Worm (Caenorhabditis elegans): Measurements from ENCODE around the gene dbl-1.

Gene dbl-1

ce11 chrV:6780676-6781075 lies 22.7 kb downstream of the dbl-1 start:
- TF ChIP-seq ceh-13 (GFP tag; optimal IDR thresholded peaks at IDR 0.05) (no peak), hmg-4 (GFP tag; optimal IDR thresholded peaks at IDR 0.05) (no peak), sea-1 (GFP tag; conservative IDR thresholded peaks at IDR 0.05) (no peak), aly-1 (tag; optimal IDR thresholded peaks at IDR 0.05) (no peak), scrt-1 (GFP tag; IDR thresholded peaks at IDR 0.05) (no peak), ama-1 (optimal IDR thresholded peaks at IDR 0.05) (no peak), F13C5.2 (tag; optimal IDR thresholded peaks at IDR 0.05) (no peak), tbx-37 (GFP tag; conservative IDR thresholded peaks at IDR 0.05) (no peak), ets-7 (tag; optimal IDR thresholded peaks at IDR 0.05) (no peak), hnd-1 (tag; optimal IDR thresholded peaks at IDR 0.05) (no peak), hmbx-1 (tag; optimal IDR thresholded peaks at IDR 0.05) (no peak), pes-1 (GFP tag; IDR thresholded peaks at IDR 0.05) (no peak), B0310.2 (tag; optimal IDR thresholded peaks at IDR 0.05) (no peak), ceh-36 (tag; optimal IDR thresholded peaks at IDR 0.05) (no peak), tra-4 (tag; optimal IDR thresholded peaks at IDR 0.05) (no peak), tbx-11 (GFP tag; IDR thresholded peaks at IDR 0.05) (no peak), flt-1 (GFP tag; IDR thresholded peaks at IDR 0.05) (no peak)

- TF ChIP-seq hmbx-1 (tag; optimal IDR thresholded peaks at IDR 0.05) = no peak
- TF ChIP-seq F13C5.2 (tag; optimal IDR thresholded peaks at IDR 0.05) = no peak
- TF ChIP-seq tra-4 (tag; optimal IDR thresholded peaks at IDR 0.05) = no peak
- no peak for TF ChIP-seq aly-1 (tag; optimal IDR thresholded peaks at IDR 0.05)
- TF ChIP-seq B0310.2 (tag; optimal IDR thresholded peaks at IDR 0.05) = no peak
- TF ChIP-seq flt-1 (GFP tag; IDR thresholded peaks at IDR 0.05) = no peak
- no peak for TF ChIP-seq hnd-1 (tag; optimal IDR thresholded peaks at IDR 0.05)
- TF ChIP-seq ceh-13 (GFP tag; optimal IDR thresholded peaks at IDR 0.05) = no peak
- no peak for TF ChIP-seq sea-1 (GFP tag; conservative IDR thresholded peaks at IDR 0.05)
- no peak for TF ChIP-seq pes-1 (GFP tag; IDR thresholded peaks at IDR 0.05)
- TF ChIP-seq hmg-4 (GFP tag; optimal IDR thresholded peaks at IDR 0.05) = no peak
- no peak for TF ChIP-seq ets-7 (tag; optimal IDR thresholded peaks at IDR 0.05)
- TF ChIP-seq tbx-11 (GFP tag; IDR thresholded peaks at IDR 0.05) = no peak
- TF ChIP-seq ama-1 (optimal IDR thresholded peaks at IDR 0.05) = no peak
- no peak for TF ChIP-seq scrt-1 (GFP tag; IDR thresholded peaks at IDR 0.05)
- TF ChIP-seq ceh-36 (tag; optimal IDR thresholded peaks at IDR 0.05) = no peak
- no peak for TF ChIP-seq tbx-37 (GFP tag; conservative IDR thresholded peaks at IDR 0.05)
These were observed 24.3 kb downstream of the dbl-1 start for ce11 chrV:6782260-6782659.

ce11 chrV:6783044-6783625 lies 25.2 kb downstream of the dbl-1 start:
- TF ChIP-seq sea-1 (GFP tag; conservative IDR thresholded peaks at IDR 0.05) (no peak), B0310.2 (tag; optimal IDR thresholded peaks at IDR 0.05) (no peak), aly-1 (tag; optimal IDR thresholded peaks at IDR 0.05) (no peak), scrt-1 (GFP tag; IDR thresholded peaks at IDR 0.05) (no peak), hmg-4 (GFP tag; optimal IDR thresholded peaks at IDR 0.05) (no peak), ama-1 (optimal IDR thresholded peaks at IDR 0.05) (no peak), pes-1 (GFP tag; IDR thresholded peaks at IDR 0.05) (no peak), tbx-37 (GFP tag; conservative IDR thresholded peaks at IDR 0.05) (no peak), F13C5.2 (tag; optimal IDR thresholded peaks at IDR 0.05) (no peak), flt-1 (GFP tag; IDR thresholded peaks at IDR 0.05) (no peak), ceh-36 (tag; optimal IDR thresholded peaks at IDR 0.05) (no peak)

- TF ChIP-seq sea-1 (GFP tag; conservative IDR thresholded peaks at IDR 0.05) (0 out of 2 replicates have a peak, but pooled peaks have one; percentile 56), tra-4 (tag; optimal IDR thresholded peaks at IDR 0.05) (no peak), tbx-11 (GFP tag; IDR thresholded peaks at IDR 0.05) (no peak), F13C5.2 (tag; optimal IDR thresholded peaks at IDR 0.05) (peak; percentile 71), hmbx-1 (tag; optimal IDR thresholded peaks at IDR 0.05) (no peak), aly-1 (tag; optimal IDR thresholded peaks at IDR 0.05) (no peak), ets-7 (tag; optimal IDR thresholded peaks at IDR 0.05) (peak; percentile 26), tbx-37 (GFP tag; conservative IDR thresholded peaks at IDR 0.05) (no peak), ceh-36 (tag; optimal IDR thresholded peaks at IDR 0.05) (no peak), B0310.2 (tag; optimal IDR thresholded peaks at IDR 0.05) (no peak), hmg-4 (GFP tag; optimal IDR thresholded peaks at IDR 0.05) (no peak), pes-1 (GFP tag; IDR thresholded peaks at IDR 0.05) (no peak), ceh-13 (GFP tag; optimal IDR thresholded peaks at IDR 0.05) (peak; percentile 3), ama-1 (optimal IDR thresholded peaks at IDR 0.05) (no peak), hnd-1 (tag; optimal IDR thresholded peaks at IDR 0.05) (no peak), flt-1 (GFP tag; IDR thresholded peaks at IDR 0.05) (no peak), scrt-1 (GFP tag; IDR thresholded peaks at IDR 0.05) (no peak)
These were observed 27.0 kb downstream of the dbl-1 start, which contains the start of the genes spn-4 and spe-39 for ce11 chrV:6784853-6785492. Gene spn-4 (minus strand): TSS chrV:6784903. Gene spe-39 (plus strand): TSS chrV:6785451.

- TF ChIP-seq ama-1 (optimal IDR thresholded peaks at IDR 0.05) (peak; percentile 69), tra-4 (tag; optimal IDR thresholded peaks at IDR 0.05) (no peak), aly-1 (tag; optimal IDR thresholded peaks at IDR 0.05) (no peak), F13C5.2 (tag; optimal IDR thresholded peaks at IDR 0.05) (no peak), pes-1 (GFP tag; IDR thresholded peaks at IDR 0.05) (no peak), ets-7 (tag; optimal IDR thresholded peaks at IDR 0.05) (no peak), tbx-11 (GFP tag; IDR thresholded peaks at IDR 0.05) (no peak), B0310.2 (tag; optimal IDR thresholded peaks at IDR 0.05) (no peak), ceh-13 (GFP tag; optimal IDR thresholded peaks at IDR 0.05) (no peak), scrt-1 (GFP tag; IDR thresholded peaks at IDR 0.05) (0 out of 2 replicates have a peak, but pooled peaks have one; percentile 13), flt-1 (GFP tag; IDR thresholded peaks at IDR 0.05) (no peak), hmg-4 (GFP tag; optimal IDR thresholded peaks at IDR 0.05) (no peak)
These were observed 30.0 kb downstream of the dbl-1 start, which contains the start of gene ZC404.2 for ce11 chrV:6787906-6788430. Gene ZC404.2 (plus strand): TSS chrV:6787952.

ce11 chrV:6792565-6792964 lies 34.6 kb downstream of the dbl-1 start, which contains the start of gene gck-2:
Gene gck-2 (minus strand): TSS chrV:6792665.
- TF ChIP-seq ceh-36 (tag; optimal IDR thresholded peaks at IDR 0.05) = no peak

- no peak for TF ChIP-seq aly-1 (tag; optimal IDR thresholded peaks at IDR 0.05)
- TF ChIP-seq B0310.2 (tag; optimal IDR thresholded peaks at IDR 0.05) = no peak
- no peak for TF ChIP-seq F13C5.2 (tag; optimal IDR thresholded peaks at IDR 0.05)
- no peak for TF ChIP-seq hmbx-1 (tag; optimal IDR thresholded peaks at IDR 0.05)
- TF ChIP-seq hnd-1 (tag; optimal IDR thresholded peaks at IDR 0.05) = no peak
- TF ChIP-seq ceh-36 (tag; optimal IDR thresholded peaks at IDR 0.05) = no peak
- TF ChIP-seq tbx-37 (GFP tag; conservative IDR thresholded peaks at IDR 0.05) = no peak
- TF ChIP-seq tra-4 (tag; optimal IDR thresholded peaks at IDR 0.05) = no peak
- TF ChIP-seq ceh-13 (GFP tag; optimal IDR thresholded peaks at IDR 0.05) = no peak
- no peak for TF ChIP-seq ama-1 (optimal IDR thresholded peaks at IDR 0.05)
- no peak for TF ChIP-seq tbx-11 (GFP tag; IDR thresholded peaks at IDR 0.05)
- no peak for TF ChIP-seq sea-1 (GFP tag; conservative IDR thresholded peaks at IDR 0.05)
- no peak for TF ChIP-seq pes-1 (GFP tag; IDR thresholded peaks at IDR 0.05)
- TF ChIP-seq ets-7 (tag; optimal IDR thresholded peaks at IDR 0.05) = no peak
- TF ChIP-seq flt-1 (GFP tag; IDR thresholded peaks at IDR 0.05) = no peak
These were observed 35.0 kb downstream of the dbl-1 start for ce11 chrV:6792973-6793372.

Data from whole organism, early embryonic.